Worm (Caenorhabditis elegans) whole organism, midembryonic: ENCODE results near the gene ZK1320.3.

Experiments used
- T22C8.4 ChIP-seq: fragments of 200-800 bp; sonication (Bioruptor generic); IDR thresholded peaks from 2 replicates; pipeline ENCODE4 v1.3.6; 2022; ENCODE audit warnings: missing genetic modification characterization, missing compliant biosample characterization
- cog-1 ChIP-seq: sonication (generic microtip); optimal IDR thresholded peaks from 2 replicates; lab custom pipeline; 2016; ENCODE audit warnings: missing genetic modification characterization, missing compliant biosample characterization
- flt-1 ChIP-seq: fragments of 200-800 bp; sonication (Bioruptor generic); IDR thresholded peaks from 2 replicates; pipeline ENCODE4 v1.3.6; 2022; ENCODE audit warnings: missing genetic modification characterization, missing compliant biosample characterization
- klf-2 ChIP-seq: fragments of 200-800 bp; sonication (Bioruptor generic); conservative IDR thresholded peaks from 2 replicates; pipeline ENCODE4 v1.3.6; 2022; ENCODE audit warnings: missing genetic modification reagents, missing genetic modification characterization, missing compliant biosample characterization
- ref-1 ChIP-seq: fragments of 200-800 bp; sonication (Bioruptor generic); conservative IDR thresholded peaks from 2 replicates; pipeline ENCODE4 v1.3.6; 2022; ENCODE audit warnings: missing genetic modification reagents, missing genetic modification characterization, missing compliant biosample characterization
- ztf-23 ChIP-seq: fragments of 200-800 bp; sonication (Bioruptor generic); IDR thresholded peaks from 2 replicates; pipeline ENCODE4 v1.3.6; 2022; ENCODE audit warnings: missing genetic modification reagents, missing genetic modification characterization, missing compliant biosample characterization
- ztf-29 ChIP-seq: fragments of 200-800 bp; sonication (Bioruptor generic); IDR thresholded peaks from 2 replicates; pipeline ENCODE4 v1.3.6; 2022; ENCODE audit warnings: missing genetic modification reagents, missing genetic modification characterization, missing compliant biosample characterization

- TF ChIP-seq flt-1 (GFP tag; lab: Robert Waterston, UW), result peak; percentile 67; the same call in 1 of the 2 replicates
- TF ChIP-seq ref-1, result no peak
- TF ChIP-seq ztf-23 (GFP tag; lab: Robert Waterston, UW), result peak; percentile 62; the same call in 1 of the 2 replicates
- peak; percentile 65 for TF ChIP-seq cog-1
- TF ChIP-seq T22C8.4 (GFP tag; lab: Robert Waterston, UW), result peak; percentile 82
- TF ChIP-seq klf-2 (GFP tag; lab: Robert Waterston, UW), result no peak
- TF ChIP-seq ztf-29 (GFP tag; lab: Robert Waterston, UW), result no peak
Observed at ce11 chrII:9646122-9646555, 14.1 kb downstream of the ZK1320.3 start.
